Fruit fly (Drosophila melanogaster) S2 (cell line): ENCODE data around the gene TpnC25D.

Source experiments
- CG8478 ChIP-seq: fragments of >200 bp; optimal IDR thresholded peaks from 2 replicates; lab custom pipeline; 2018
- CTCF ChIP-seq, 2 experiments: fragments of >200 bp; optimal IDR thresholded peaks; 2 replicates each; lab custom pipeline; 2018

DNA sequence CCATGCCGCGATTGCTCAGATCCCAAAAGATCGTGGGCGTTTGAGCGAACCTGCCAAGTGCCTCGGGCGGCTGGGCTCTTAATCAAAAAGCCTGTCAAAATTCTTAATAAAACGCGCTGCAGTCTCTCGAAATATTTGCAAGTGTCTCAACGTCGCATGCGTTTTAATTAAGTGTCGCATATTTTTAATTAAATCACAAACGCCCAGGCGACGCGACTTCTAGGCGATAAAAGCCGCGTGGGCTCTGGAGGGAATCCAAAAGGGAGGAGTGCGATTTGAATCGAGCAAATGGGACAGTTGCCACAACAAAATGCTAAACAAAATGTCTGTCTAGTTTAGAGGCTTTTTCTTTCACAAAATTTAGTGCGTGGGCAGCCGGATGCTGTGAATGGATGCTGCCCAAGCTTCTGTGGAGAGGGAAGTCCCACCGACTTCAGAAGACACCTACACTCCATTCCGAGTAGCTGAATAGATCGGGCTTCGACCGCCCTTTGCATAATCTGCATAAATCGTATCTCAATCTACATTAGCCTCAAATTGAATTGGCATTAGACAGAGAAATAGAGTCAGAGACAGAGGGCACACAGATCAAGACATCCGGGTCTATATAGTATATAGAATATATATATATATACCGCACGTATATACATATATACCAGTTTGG, 10.5 kb downstream of the TpnC25D start:
- no peak for TF ChIP-seq CG8478 (lab: Kevin White, UChicago)
- no peak for TF ChIP-seq CTCF (optimal IDR thresholded peaks at IDR 0.05; lab: Kevin White, UChicago)
